Fruit fly (Drosophila melanogaster) whole organism, prepupa: ENCODE measurements around the gene Adk2.

ENCODE experiments used
- Blimp-1 ChIP-seq: fragments of 200-800 bp; sonication (Bioruptor generic); optimal IDR thresholded peaks from 3 replicates; lab custom pipeline; 2017; ENCODE audit warnings: missing biosample characterization, missing genetic modification characterization, mild to moderate bottlenecking, moderate library complexity, missing genetic modification reagents
- CG11294 ChIP-seq: fragments of 200-800 bp; sonication (Bioruptor generic); IDR thresholded peaks from 2 replicates; pipeline ENCODE4 v1.3.6; 2022; ENCODE audit warnings: missing biosample characterization, missing genetic modification characterization
- CG15336 ChIP-seq: fragments of 200-800 bp; sonication (Bioruptor generic); IDR thresholded peaks from 2 replicates; pipeline ENCODE4 v1.3.6; 2022; ENCODE audit warnings: missing biosample characterization, missing genetic modification characterization
- CG1621 ChIP-seq: fragments of 200-800 bp; sonication (Bioruptor generic); optimal IDR thresholded peaks from 3 replicates; lab custom pipeline; 2018; ENCODE audit warnings: missing biosample characterization, mild to moderate bottlenecking, missing genetic modification characterization
- CG16779 ChIP-seq: fragments of 200-800 bp; sonication (Bioruptor generic); optimal IDR thresholded peaks from 3 replicates; lab custom pipeline; 2017; ENCODE audit warnings: missing biosample characterization, mild to moderate bottlenecking, missing genetic modification characterization
- CG32006 ChIP-seq: fragments of 200-800 bp; sonication (Bioruptor generic); optimal IDR thresholded peaks from 3 replicates; lab custom pipeline; 2017; ENCODE audit warnings: missing biosample characterization, mild to moderate bottlenecking, missing genetic modification characterization
- CG34406 ChIP-seq: fragments of 200-800 bp; sonication (Bioruptor generic); optimal IDR thresholded peaks from 3 replicates; lab custom pipeline; 2016; ENCODE audit warnings: missing biosample characterization, missing genetic modification characterization
- CG3919 ChIP-seq: fragments of 200-800 bp; sonication (Bioruptor generic); optimal IDR thresholded peaks from 3 replicates; lab custom pipeline; 2016; ENCODE audit warnings: missing biosample characterization, missing genetic modification characterization
- CG6163 ChIP-seq: fragments of 200-800 bp; sonication (Bioruptor generic); IDR thresholded peaks from 3 replicates; pipeline ENCODE4 v1.3.6; 2022; ENCODE audit warnings: missing biosample characterization, missing genetic modification characterization
- CG6854 ChIP-seq: fragments of 200-800 bp; sonication (Bioruptor generic); optimal IDR thresholded peaks from 2 replicates; lab custom pipeline; 2017; ENCODE audit warnings: missing biosample characterization, mild to moderate bottlenecking, missing genetic modification characterization
- CG7368 ChIP-seq: fragments of 200-800 bp; sonication (Bioruptor generic); optimal IDR thresholded peaks from 3 replicates; lab custom pipeline; 2016; ENCODE audit warnings: missing biosample characterization, missing genetic modification characterization
- CG8119 ChIP-seq: fragments of 200-800 bp; sonication (Bioruptor generic); IDR thresholded peaks from 3 replicates; pipeline ENCODE4 v1.3.6; 2022; ENCODE audit warnings: missing biosample characterization, missing genetic modification characterization
- CG8319 ChIP-seq: fragments of 200-800 bp; sonication (Bioruptor generic); optimal IDR thresholded peaks from 3 replicates; lab custom pipeline; 2016; ENCODE audit warnings: missing biosample characterization, missing genetic modification characterization
- CG8632 ChIP-seq: fragments of 200-800 bp; sonication (Bioruptor generic); optimal IDR thresholded peaks from 3 replicates; lab custom pipeline; 2016; ENCODE audit warnings: missing biosample characterization, missing genetic modification characterization
- Eip75B ChIP-seq: fragments of 200-800 bp; sonication (Bioruptor generic); optimal IDR thresholded peaks from 3 replicates; lab custom pipeline; 2016; ENCODE audit warnings: missing biosample characterization, missing genetic modification characterization
- Eip78C ChIP-seq: fragments of 200-800 bp; sonication (Bioruptor generic); peaks from one replicate; lab custom pipeline; 2016; ENCODE audit warnings: missing biosample characterization, missing genetic modification characterization
- Eip93F ChIP-seq: fragments of 200-800 bp; sonication (Bioruptor generic); optimal IDR thresholded peaks from 2 replicates; lab custom pipeline; 2016; ENCODE audit warnings: missing biosample characterization, mild to moderate bottlenecking, missing genetic modification characterization
- Ets21C ChIP-seq: fragments of 200-800 bp; sonication (Bioruptor generic); optimal IDR thresholded peaks from 3 replicates; lab custom pipeline; 2016; ENCODE audit warnings: missing biosample characterization, missing genetic modification characterization
- Ets96B ChIP-seq: fragments of 200-800 bp; optimal IDR thresholded peaks from 2 replicates; lab custom pipeline; 2019; ENCODE audit warnings: missing biosample characterization, mild to moderate bottlenecking, missing genetic modification characterization, moderate library complexity
- Hr39 ChIP-seq: fragments of 200-800 bp; sonication (Bioruptor generic); optimal IDR thresholded peaks from 2 replicates; lab custom pipeline; 2016; ENCODE audit warnings: missing biosample characterization, missing genetic modification characterization
- Lpt ChIP-seq: fragments of 200-800 bp; sonication (Bioruptor generic); optimal IDR thresholded peaks from 3 replicates; lab custom pipeline; 2016; ENCODE audit warnings: missing biosample characterization, missing genetic modification characterization
- Met ChIP-seq: fragments of 200-800 bp; sonication (Bioruptor generic); optimal IDR thresholded peaks from 3 replicates; lab custom pipeline; 2016; ENCODE audit warnings: missing biosample characterization, missing genetic modification characterization
- OdsH ChIP-seq: fragments of 200-800 bp; sonication (Bioruptor generic); optimal IDR thresholded peaks from 3 replicates; lab custom pipeline; 2016; ENCODE audit warnings: missing biosample characterization, missing genetic modification characterization
- Sox102F ChIP-seq: fragments of 200-800 bp; sonication (Bioruptor generic); optimal IDR thresholded peaks from 2 replicates; lab custom pipeline; 2016; ENCODE audit warnings: missing biosample characterization, mild to moderate bottlenecking, missing genetic modification characterization
- achi ChIP-seq: fragments of 200-800 bp; sonication (Bioruptor generic); optimal IDR thresholded peaks from 3 replicates; lab custom pipeline; 2016; ENCODE audit warnings: missing biosample characterization, missing genetic modification characterization
- acj6 ChIP-seq: fragments of 200-800 bp; sonication (Bioruptor generic); optimal IDR thresholded peaks from 3 replicates; lab custom pipeline; 2016; ENCODE audit warnings: missing biosample characterization, missing genetic modification characterization
- cyc ChIP-seq: fragments of 200-800 bp; sonication (Bioruptor generic); optimal IDR thresholded peaks from 3 replicates; lab custom pipeline; 2016; ENCODE audit warnings: missing biosample characterization, missing genetic modification characterization
- dsx ChIP-seq: fragments of 200-800 bp; optimal IDR thresholded peaks from 3 replicates; lab custom pipeline; 2019; ENCODE audit warnings: missing biosample characterization, mild to moderate bottlenecking, missing genetic modification characterization, moderate library complexity; ENCODE audit not compliant: poor library complexity, severe bottlenecking
- eg ChIP-seq: fragments of 200-800 bp; sonication (Bioruptor generic); IDR thresholded peaks from 3 replicates; pipeline ENCODE4 v1.3.6; 2022; ENCODE audit warnings: missing biosample characterization, missing genetic modification characterization
- fd59A ChIP-seq: fragments of 200-800 bp; sonication (Bioruptor generic); optimal IDR thresholded peaks from 2 replicates; lab custom pipeline; 2017; ENCODE audit warnings: missing biosample characterization, mild to moderate bottlenecking, missing genetic modification characterization, missing genetic modification reagents
- fkh ChIP-seq: fragments of 200-800 bp; sonication (Bioruptor generic); optimal IDR thresholded peaks from 3 replicates; lab custom pipeline; 2017; ENCODE audit warnings: missing biosample characterization, mild to moderate bottlenecking, missing genetic modification characterization, moderate library complexity
- net ChIP-seq: fragments of 200-800 bp; sonication (Bioruptor generic); optimal IDR thresholded peaks from 3 replicates; lab custom pipeline; 2016; ENCODE audit warnings: missing biosample characterization, missing genetic modification characterization
- pdm3 ChIP-seq: fragments of 200-800 bp; sonication (Bioruptor generic); optimal IDR thresholded peaks from 3 replicates; lab custom pipeline; 2016; ENCODE audit warnings: missing biosample characterization, missing genetic modification characterization
- salr ChIP-seq, 2 experiments: fragments of 200-800 bp; sonication (Bioruptor generic); optimal IDR thresholded peaks; 3 replicates each; lab custom pipeline; 2016 to 2018; ENCODE audit warnings: missing biosample characterization in 2 of 2, missing genetic modification characterization in 2 of 2, mild to moderate bottlenecking in 1 of 2
- spab ChIP-seq: fragments of 200-800 bp; sonication (Bioruptor generic); optimal IDR thresholded peaks from 2 replicates; lab custom pipeline; 2017; ENCODE audit warnings: missing biosample characterization, mild to moderate bottlenecking, missing genetic modification characterization, missing genetic modification reagents
- ss ChIP-seq, 2 experiments: fragments of 200-800 bp; sonication (Bioruptor generic); optimal IDR thresholded peaks; 2 replicates in 1 of 2; 3 replicates in 1 of 2; lab custom pipeline; 2017 to 2018; ENCODE audit warnings: mild to moderate bottlenecking in 2 of 2, missing biosample characterization in 2 of 2, missing genetic modification characterization in 2 of 2, moderate library complexity in 1 of 2
- topi ChIP-seq: fragments of 200-800 bp; sonication (Bioruptor generic); optimal IDR thresholded peaks from 3 replicates; lab custom pipeline; 2016; ENCODE audit warnings: missing biosample characterization, missing genetic modification characterization
- vri ChIP-seq: fragments of 200-800 bp; sonication (Bioruptor generic); optimal IDR thresholded peaks from 3 replicates; lab custom pipeline; 2016; ENCODE audit warnings: missing biosample characterization, mild to moderate bottlenecking, missing genetic modification characterization

Gene Adk2

dm6 chr3L:13028740-13029139 is 6.3 kb upstream of the Adk2 start, which contains the start of gene CG17672:
TSS of gene CG17672 (plus strand) at chr3L:13028962.
- TF ChIP-seq fd59A = no peak
- TF ChIP-seq vri (GFP tag; lab: Kevin White, UChicago) = no peak
- TF ChIP-seq CG8632 = no peak
- peak; percentile 54; the same call in 1 of the 3 replicates for TF ChIP-seq CG6163 (GFP tag; lab: Robert Waterston, UW)
- TF ChIP-seq Eip78C (GFP tag; lab: Kevin White, UChicago) = peak; percentile 49
- no peak for TF ChIP-seq pdm3 (GFP tag; lab: Kevin White, UChicago)
- no peak for TF ChIP-seq cyc (GFP tag; lab: Kevin White, UChicago)
- no peak for TF ChIP-seq salr (GFP tag; optimal IDR thresholded peaks at IDR 0.05; lab: Kevin White, UChicago)
- TF ChIP-seq fkh (GFP tag; lab: Kevin White, UChicago) = no peak
- no peak for TF ChIP-seq Hr39
- peak; percentile 2 for TF ChIP-seq Lpt (GFP tag; lab: Kevin White, UChicago)
- peak; percentile 22 for TF ChIP-seq Met
- peak; percentile 6 for TF ChIP-seq topi (GFP tag; lab: Kevin White, UChicago)
- TF ChIP-seq CG15336 (GFP tag; lab: Robert Waterston, UW) = peak; percentile 61; the same call in 1 of the 2 replicates
- TF ChIP-seq CG11294 (GFP tag; lab: Robert Waterston, UW) = no peak
- no peak for TF ChIP-seq acj6 (GFP tag; lab: Kevin White, UChicago)
- peak; percentile 6 for TF ChIP-seq Eip75B (GFP tag; lab: Kevin White, UChicago)
- TF ChIP-seq dsx = peak; percentile 42
- TF ChIP-seq CG6854 = no peak
- TF ChIP-seq CG32006 (GFP tag; lab: Kevin White, UChicago) = no peak
- no peak for TF ChIP-seq CG7368 (GFP tag; lab: Kevin White, UChicago)
- TF ChIP-seq CG16779 (tag; lab: Kevin White, UChicago) = peak; percentile 9
- no peak for TF ChIP-seq CG8319
- peak; percentile 29; the same call in 1 of the 3 replicates for TF ChIP-seq CG8119 (GFP tag; lab: Robert Waterston, UW)
- TF ChIP-seq achi (GFP tag; lab: Kevin White, UChicago) = no peak
- 0 out of 3 replicates have a peak, but pooled peaks have one; percentile 59 for TF ChIP-seq eg (GFP tag; lab: Robert Waterston, UW)
- peak; percentile 79 for TF ChIP-seq CG3919 (GFP tag; lab: Kevin White, UChicago)
- peak; percentile 2 for TF ChIP-seq net (GFP tag; lab: Kevin White, UChicago)
- TF ChIP-seq Eip93F = no peak
- peak; percentile 17 for TF ChIP-seq Sox102F (GFP tag; lab: Kevin White, UChicago)
- no peak for TF ChIP-seq CG34406 (GFP tag; lab: Kevin White, UChicago)
- TF ChIP-seq Ets96B (tag; lab: Kevin White, UChicago) = no peak
- TF ChIP-seq CG1621 (tag; lab: Kevin White, UChicago) = peak; percentile 60
- TF ChIP-seq spab (GFP tag; lab: Kevin White, UChicago) = no peak
- TF ChIP-seq ss (GFP tag; optimal IDR thresholded peaks at IDR 0.05; lab: Kevin White, UChicago) = peak in 1 of 2 experiments; percentile 40
- TF ChIP-seq Ets21C (GFP tag; lab: Kevin White, UChicago) = no peak

DNA sequence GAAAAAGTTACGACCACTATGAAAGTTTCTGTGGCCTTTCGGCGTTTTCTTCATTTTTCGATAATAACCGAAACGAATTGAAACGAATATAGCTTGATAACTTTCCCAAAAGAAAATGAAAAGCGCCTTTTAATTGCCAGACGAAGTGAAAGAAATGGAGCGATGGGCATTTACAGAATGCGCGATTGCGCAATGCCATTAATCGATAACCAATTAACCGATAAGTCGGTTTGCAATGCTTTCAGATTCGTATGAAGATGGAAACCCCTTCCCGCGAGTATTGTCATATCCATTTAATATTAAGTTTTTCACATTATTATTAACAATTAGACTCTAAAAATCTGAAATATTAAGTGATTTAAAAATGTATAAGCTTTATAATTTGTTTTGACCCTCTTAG is 4.8 kb upstream of the Adk2 start:
- TF ChIP-seq cyc (GFP tag; lab: Kevin White, UChicago) = no peak

- no peak for TF ChIP-seq OdsH (GFP tag; lab: Kevin White, UChicago)
- TF ChIP-seq Blimp-1 = peak; percentile 85
These were observed 4.4 kb upstream of the Adk2 start for dm6 chr3L:13026872-13027271.
